Fruit fly (Drosophila melanogaster) whole organism, prepupa: ENCODE results near the gene S-Lap4.

Source experiments
- CG15336 ChIP-seq: fragments of 200-800 bp; sonication (Bioruptor generic); IDR thresholded peaks from 2 replicates; pipeline ENCODE4 v1.3.6; 2022; ENCODE audit warnings: missing biosample characterization, missing genetic modification characterization
- CG1621 ChIP-seq: fragments of 200-800 bp; sonication (Bioruptor generic); optimal IDR thresholded peaks from 3 replicates; lab custom pipeline; 2018; ENCODE audit warnings: missing biosample characterization, mild to moderate bottlenecking, missing genetic modification characterization
- CG3032 ChIP-seq: fragments of 200-800 bp; optimal IDR thresholded peaks from 2 replicates; lab custom pipeline; 2019; ENCODE audit warnings: missing biosample characterization, mild to moderate bottlenecking, missing genetic modification characterization, moderate library complexity
- Smox ChIP-seq: fragments of 200-800 bp; sonication (Bioruptor generic); optimal IDR thresholded peaks from 3 replicates; lab custom pipeline; 2016; ENCODE audit warnings: missing biosample characterization, missing genetic modification characterization
- eg ChIP-seq: fragments of 200-800 bp; sonication (Bioruptor generic); IDR thresholded peaks from 3 replicates; pipeline ENCODE4 v1.3.6; 2022; ENCODE audit warnings: missing biosample characterization, missing genetic modification characterization

- TF ChIP-seq Smox (GFP tag; lab: Kevin White, UChicago) (no peak), CG15336 (GFP tag; lab: Robert Waterston, UW) (no peak), CG3032 (tag; lab: Kevin White, UChicago) (no peak), CG1621 (tag; lab: Kevin White, UChicago) (no peak), eg (GFP tag; lab: Robert Waterston, UW) (no peak)
These were observed 37.6 kb downstream of the S-Lap4 start for dm6 chr3L:10528251-10528650.
